Worm (Caenorhabditis elegans) whole organism, L3 larva: ENCODE data around the gene mog-1.

ENCODE experiments used
- aly-2 ChIP-seq: fragments of 150-350 bp; optimal IDR thresholded peaks from 2 replicates; lab custom pipeline; 2014; ENCODE audit warnings: missing biosample characterization, missing genetic modification characterization
- ceh-28 ChIP-seq: fragments of 150-350 bp; optimal IDR thresholded peaks from 2 replicates; lab custom pipeline; 2014; ENCODE audit warnings: missing biosample characterization, missing genetic modification reagents, missing genetic modification characterization
- egl-27 ChIP-seq: sonication (generic microtip); optimal IDR thresholded peaks from 4 replicates; lab custom pipeline; 2017; ENCODE audit warnings: missing biosample characterization, missing genetic modification reagents, missing genetic modification characterization
- elt-1 ChIP-seq: fragments of 150-350 bp; optimal IDR thresholded peaks from 2 replicates; lab custom pipeline; 2014; ENCODE audit warnings: missing biosample characterization, missing genetic modification characterization
- eor-1 ChIP-seq, 2 experiments: fragments of 150-350 bp; optimal IDR thresholded peaks; 2 replicates each; lab custom pipeline; 2014 to 2018; ENCODE audit warnings: missing biosample characterization in 2 of 2, missing genetic modification characterization in 2 of 2
- lsy-12 ChIP-seq: sonication (generic microtip); optimal IDR thresholded peaks from 2 replicates; lab custom pipeline; 2016; ENCODE audit warnings: mild to moderate bottlenecking, missing genetic modification characterization, missing compliant biosample characterization
- mml-1 ChIP-seq: fragments of 150-350 bp; sonication (generic microtip); optimal IDR thresholded peaks from 3 replicates; lab custom pipeline; 2014; ENCODE audit warnings: missing biosample characterization, missing genetic modification characterization
- nfya-1 ChIP-seq: sonication (generic microtip); optimal IDR thresholded peaks from 2 replicates; lab custom pipeline; 2017; ENCODE audit warnings: missing genetic modification characterization, mild to moderate bottlenecking, missing compliant biosample characterization, antibody characterized with exemption, moderate library complexity; ENCODE audit not compliant: insufficient read depth
- nhr-11 ChIP-seq: fragments of 150-350 bp; optimal IDR thresholded peaks from 2 replicates; lab custom pipeline; 2014; ENCODE audit warnings: missing biosample characterization, missing genetic modification characterization
- tbx-2 ChIP-seq: sonication (generic microtip); optimal IDR thresholded peaks from 2 replicates; lab custom pipeline; 2016; ENCODE audit warnings: mild to moderate bottlenecking, missing genetic modification characterization, missing compliant biosample characterization
- zag-1 ChIP-seq: fragments of 150-350 bp; optimal IDR thresholded peaks from 2 replicates; lab custom pipeline; 2014; ENCODE audit warnings: missing biosample characterization, missing genetic modification characterization

DNA sequence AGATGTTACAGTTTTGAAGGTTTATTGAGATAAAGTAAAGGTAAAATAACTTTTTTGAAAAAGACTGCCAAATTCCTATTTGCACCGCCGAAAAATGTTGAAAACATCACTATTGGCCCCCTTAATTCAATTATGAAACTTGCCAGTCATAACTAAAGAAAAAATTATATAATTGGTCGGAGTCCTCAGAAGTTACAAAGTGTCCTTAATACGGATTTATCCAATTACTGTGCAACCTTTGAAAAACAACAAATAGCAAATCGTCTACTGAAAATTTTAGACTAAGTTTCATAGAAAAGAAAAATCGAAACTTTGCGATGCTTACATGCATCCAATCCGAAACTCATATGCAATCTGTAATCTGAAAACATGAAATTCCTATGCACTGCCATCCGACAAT lies 28.6 kb upstream of the mog-1 start:
- TF ChIP-seq aly-2 (no peak), eor-1 (tag; optimal IDR thresholded peaks at IDR 0.05; lab: Kevin White, UChicago) (no peak), tbx-2 (tag; lab: Kevin White, UChicago) (no peak), mml-1 (tag; lab: Kevin White, UChicago) (no peak), egl-27 (tag; lab: Kevin White, UChicago) (no peak), elt-1 (tag; lab: Kevin White, UChicago) (no peak), nfya-1 (tag; lab: Kevin White, UChicago) (no peak), ceh-28 (tag; lab: Kevin White, UChicago) (no peak), lsy-12 (no peak), zag-1 (tag; lab: Kevin White, UChicago) (no peak), nhr-11 (tag; lab: Kevin White, UChicago) (no peak)
